Worm (Caenorhabditis elegans): ENCODE data around the gene F26F4.12.
"Not testable (repeated sequence)": the region's sequence is repeated elsewhere in the genome, so short reads cannot be mapped to it uniquely, and the experiment has no call there.

The F26F4.12 gene

DNA sequence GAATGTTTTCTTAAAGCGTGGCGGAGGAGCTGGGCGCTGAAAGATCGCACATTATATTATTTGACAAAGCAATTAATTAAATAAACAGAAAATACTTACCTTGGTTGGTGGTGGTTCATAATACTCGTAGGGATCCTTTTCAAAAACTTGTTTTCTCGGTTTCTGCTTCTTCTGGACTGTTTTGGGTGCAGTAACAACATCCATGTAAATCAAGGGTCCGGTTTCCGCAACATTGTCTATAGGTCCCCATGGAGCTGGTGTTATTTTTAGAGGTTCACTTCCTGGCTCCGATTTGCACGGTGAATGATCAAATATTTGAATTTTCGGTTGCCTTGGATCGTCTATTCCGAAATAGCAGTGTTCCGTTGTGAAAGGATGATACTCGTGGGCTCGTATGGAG is 14.3 kb upstream of the F26F4.12 start:
- no peak for TF ChIP-seq W03F9.2 (tag; optimal IDR thresholded peaks at IDR 0.05)
- no peak for TF ChIP-seq him-1 (tag; optimal IDR thresholded peaks at IDR 0.05)
- TF ChIP-seq dao-5 (tag; optimal IDR thresholded peaks at IDR 0.05), result no peak

- not testable (repeated sequence) for TF ChIP-seq him-1, dao-5, W03F9.2 (tag; optimal IDR thresholded peaks at IDR 0.05)
Observed at ce11 chrIII:4922020-4922419, 12.2 kb upstream of the F26F4.12 start, which contains the start of gene mmab-1. Gene mmab-1, minus strand, starts transcription at chrIII:4922114.

- TF ChIP-seq W03F9.2 (tag; optimal IDR thresholded peaks at IDR 0.05), result no peak
- no peak for TF ChIP-seq dao-5 (tag; optimal IDR thresholded peaks at IDR 0.05)
- TF ChIP-seq him-1 (tag; optimal IDR thresholded peaks at IDR 0.05), result no peak
Observed at ce11 chrIII:4920221-4920620, 10.4 kb upstream of the F26F4.12 start, which contains the start of gene ula-1. Gene ula-1, minus strand, starts transcription at chrIII:4920321.

DNA sequence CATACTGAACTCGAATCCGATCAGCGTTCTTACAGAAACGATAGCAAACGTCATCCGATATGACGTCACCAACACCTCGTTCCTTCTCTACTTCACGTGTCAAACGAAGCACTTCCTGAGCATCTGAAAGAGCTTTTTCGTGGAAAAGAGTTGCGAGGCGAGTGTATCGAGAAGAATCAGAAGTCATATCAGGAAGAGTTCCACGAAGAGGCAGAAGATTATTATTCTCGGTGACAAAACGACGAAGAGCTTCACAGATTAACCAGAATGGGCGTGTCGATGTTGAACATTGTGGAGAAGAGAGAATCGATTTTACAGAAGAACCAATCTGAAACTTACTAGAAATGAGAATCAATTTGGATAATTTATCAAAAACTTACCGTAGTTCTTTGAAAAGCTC is 9.1 kb upstream of the F26F4.12 start:
- TF ChIP-seq dao-5 (tag; optimal IDR thresholded peaks at IDR 0.05), result no peak
- no peak for TF ChIP-seq him-1 (tag; optimal IDR thresholded peaks at IDR 0.05)
- no peak for TF ChIP-seq W03F9.2 (tag; optimal IDR thresholded peaks at IDR 0.05)

ce11 chrIII:4917960-4918712 is 8.3 kb upstream of the F26F4.12 start, which contains the start of gene rpb-8:
Gene rpb-8, minus strand, starts transcription at chrIII:4918008.
- TF ChIP-seq dao-5 (tag; optimal IDR thresholded peaks at IDR 0.05) (no peak), W03F9.2 (tag; optimal IDR thresholded peaks at IDR 0.05) (peak; percentile 60)

DNA sequence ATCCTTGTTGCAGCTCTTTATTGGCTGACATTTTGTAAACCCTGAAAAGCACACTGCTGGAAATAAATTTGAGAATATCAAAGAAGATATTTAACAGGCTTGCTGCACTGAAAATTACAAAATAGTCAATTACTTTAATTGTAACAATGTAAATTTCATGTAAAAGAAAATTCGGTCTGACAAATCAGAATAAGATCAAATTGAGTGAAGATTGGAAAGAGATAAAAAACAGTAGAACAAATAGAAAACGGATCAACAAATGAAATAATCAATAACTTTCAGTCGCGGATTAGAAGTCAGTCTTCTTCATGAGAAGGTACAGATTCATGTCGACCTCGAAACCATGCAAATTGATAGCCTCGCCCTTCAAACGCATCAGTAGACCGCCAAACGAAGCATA is 7.2 kb upstream of the F26F4.12 start, which contains the start of gene rars-1:
Gene rars-1 (minus strand): TSS at position 101 of the 400 bp plus-strand sequence.
- TF ChIP-seq W03F9.2 (tag; optimal IDR thresholded peaks at IDR 0.05) (no peak), dao-5 (tag; optimal IDR thresholded peaks at IDR 0.05) (no peak), him-1 (tag; optimal IDR thresholded peaks at IDR 0.05) (no peak)

ce11 chrIII:4913736-4914135 is 3.9 kb upstream of the F26F4.12 start:
- TF ChIP-seq W03F9.2 (tag; optimal IDR thresholded peaks at IDR 0.05) (no peak), him-1 (tag; optimal IDR thresholded peaks at IDR 0.05) (no peak)

DNA sequence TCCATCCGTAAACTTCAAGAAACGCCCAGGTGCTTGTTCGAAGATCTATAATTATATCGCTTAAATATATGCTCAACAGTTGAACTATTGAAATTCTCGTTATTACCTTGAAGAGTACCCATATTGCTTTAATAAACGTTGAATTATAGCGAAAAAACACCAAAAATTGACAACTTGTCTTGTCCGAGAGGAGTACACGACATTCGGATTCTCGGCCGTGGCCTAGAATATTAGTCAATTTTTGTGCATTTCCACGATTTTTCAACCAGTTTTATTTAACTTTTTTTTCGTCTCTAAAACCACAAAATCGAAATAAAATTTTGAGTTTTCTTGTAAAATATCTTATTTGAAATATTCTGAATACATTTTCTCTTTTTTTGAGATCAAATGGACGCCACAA is 2.5 kb upstream of the F26F4.12 start, which contains the start of the genes F26F4.9 and cee-1:
Gene F26F4.9 (minus strand): TSS at position 205 of the 400 bp plus-strand sequence.
Gene cee-1 (plus strand): TSS at position 383 of the 400 bp plus-strand sequence.
- TF ChIP-seq W03F9.2 (tag; optimal IDR thresholded peaks at IDR 0.05), result peak; percentile 52
- no peak for TF ChIP-seq dao-5 (tag; optimal IDR thresholded peaks at IDR 0.05)

- TF ChIP-seq him-1 (tag; optimal IDR thresholded peaks at IDR 0.05) (no peak), dao-5 (tag; optimal IDR thresholded peaks at IDR 0.05) (no peak), W03F9.2 (tag; optimal IDR thresholded peaks at IDR 0.05) (no peak)
Observed at ce11 chrIII:4910956-4911355, 1.1 kb upstream of the F26F4.12 start, which contains the start of gene F26F4.2. Gene F26F4.2, plus strand, starts transcription at chrIII:4911256.

DNA sequence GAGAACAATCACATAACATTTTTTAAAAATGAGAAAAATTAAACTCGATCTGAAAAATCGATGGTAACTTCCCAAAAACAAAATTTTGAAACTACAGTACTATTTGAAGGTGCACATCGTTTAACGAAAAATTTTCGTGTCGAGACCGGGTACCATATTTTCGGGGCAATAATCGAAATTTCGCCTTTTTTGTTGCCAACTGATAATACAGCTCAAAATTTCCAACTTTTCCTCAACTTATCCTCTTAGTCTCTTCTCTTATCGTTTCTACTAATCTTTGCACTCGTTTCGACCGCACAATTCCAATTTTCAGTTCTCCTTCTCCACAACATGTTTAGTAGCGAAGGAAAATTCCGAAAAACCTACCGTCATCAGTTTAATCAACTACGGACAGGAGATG is 2.9 kb downstream of the F26F4.12 start, which contains the start of gene rom-1:
Gene rom-1 (plus strand): TSS at position 301 of the 400 bp plus-strand sequence.
- no peak for TF ChIP-seq dao-5 (tag; optimal IDR thresholded peaks at IDR 0.05)
- TF ChIP-seq him-1 (tag; optimal IDR thresholded peaks at IDR 0.05), result no peak

DNA sequence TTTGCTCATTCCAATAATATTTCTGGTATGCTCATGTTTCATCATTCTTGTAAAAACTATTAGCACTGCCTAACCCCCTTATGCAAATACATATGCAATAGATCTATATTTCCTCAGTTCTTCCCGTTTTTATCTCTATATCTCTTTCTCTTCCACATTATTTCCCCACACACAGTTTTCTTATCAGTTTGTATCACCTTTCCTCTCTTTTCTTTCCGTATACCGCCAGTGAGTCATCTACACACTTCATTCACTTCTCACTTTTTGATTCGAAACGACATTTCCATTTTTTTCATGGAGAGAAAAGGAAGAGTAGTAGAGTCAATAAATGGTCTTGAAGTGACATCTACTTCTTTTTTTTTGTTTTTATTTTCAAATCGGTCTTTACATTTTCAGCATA is 3.5 kb downstream of the F26F4.12 start:
- TF ChIP-seq dao-5 (tag; optimal IDR thresholded peaks at IDR 0.05), result no peak

ce11 chrIII:4905405-4905804 is 4.4 kb downstream of the F26F4.12 start, which contains the start of gene F26F4.8:
Gene F26F4.8, minus strand, starts transcription at chrIII:4905473.
- TF ChIP-seq W03F9.2 (tag; optimal IDR thresholded peaks at IDR 0.05) (no peak), dao-5 (tag; optimal IDR thresholded peaks at IDR 0.05) (no peak), him-1 (tag; optimal IDR thresholded peaks at IDR 0.05) (no peak)

DNA sequence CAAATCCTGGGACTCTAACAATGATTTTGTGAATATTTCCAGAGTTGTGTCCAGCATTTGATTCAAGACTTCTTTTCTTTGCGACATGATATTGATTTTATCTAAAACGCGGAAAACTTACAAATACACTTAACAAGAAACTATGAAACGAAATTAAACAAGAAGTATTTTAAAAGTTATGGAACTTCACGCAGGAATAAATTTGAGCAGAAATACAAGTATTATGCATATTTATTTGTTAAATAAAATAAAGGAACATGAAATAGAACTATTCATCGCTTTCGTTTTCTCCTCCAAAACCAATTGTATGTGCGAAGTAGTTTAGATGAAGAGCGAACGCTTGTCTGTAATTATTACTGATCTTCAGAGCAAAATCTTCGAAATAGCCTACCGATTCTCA is 6.1 kb downstream of the F26F4.12 start, which contains the start of gene kbp-2:
Gene kbp-2 (minus strand): TSS at position 101 of the 400 bp plus-strand sequence.
- TF ChIP-seq him-1 (tag; optimal IDR thresholded peaks at IDR 0.05) (no peak), W03F9.2 (tag; optimal IDR thresholded peaks at IDR 0.05) (no peak), dao-5 (tag; optimal IDR thresholded peaks at IDR 0.05) (no peak)

ce11 chrIII:4900260-4900659 is 9.6 kb downstream of the F26F4.12 start, which contains the start of gene tag-340:
Gene tag-340, plus strand, starts transcription at chrIII:4900508.
- TF ChIP-seq him-1 (tag; optimal IDR thresholded peaks at IDR 0.05) (no peak), W03F9.2 (tag; optimal IDR thresholded peaks at IDR 0.05) (no peak), dao-5 (tag; optimal IDR thresholded peaks at IDR 0.05) (no peak)
